Fruit fly (Drosophila melanogaster) whole organism, embryonic: Measurements from ENCODE around the gene lin-28.
A peak's percentile ranks its signal among the peaks of the same experiment; 100 is the strongest.

Source experiments
- Awh ChIP-seq: fragments of 200-800 bp; sonication (Bioruptor generic); IDR thresholded peaks from 2 replicates; pipeline ENCODE4, ENCODE4 v1.3.6; 2022; ENCODE audit warnings: missing biosample characterization, missing genetic modification characterization
- CG10565 ChIP-seq: fragments of 200-800 bp; sonication (Bioruptor generic); optimal IDR thresholded peaks from 3 replicates; lab custom pipeline; 2016; ENCODE audit warnings: missing biosample characterization, mild to moderate bottlenecking, missing genetic modification characterization
- CG12219 ChIP-seq: fragments of 200-800 bp; sonication (Bioruptor generic); optimal IDR thresholded peaks from 3 replicates; lab custom pipeline; 2018; ENCODE audit warnings: missing biosample characterization, mild to moderate bottlenecking, missing genetic modification characterization
- CG1603 ChIP-seq: fragments of 200-800 bp; sonication (Bioruptor generic); optimal IDR thresholded peaks from 2 replicates; lab custom pipeline; 2019; ENCODE audit warnings: missing biosample characterization, mild to moderate bottlenecking, missing genetic modification characterization, moderate library complexity
- CG17829 ChIP-seq: fragments of 200-800 bp; optimal IDR thresholded peaks from 2 replicates; lab custom pipeline; 2019; ENCODE audit warnings: missing biosample characterization, mild to moderate bottlenecking, missing genetic modification characterization, moderate library complexity
- CG32532 ChIP-seq: fragments of 200-800 bp; sonication (Bioruptor generic); IDR thresholded peaks from 2 replicates; pipeline ENCODE4 v1.3.6; 2022; ENCODE audit warnings: missing biosample characterization, missing genetic modification characterization
- CG4854 ChIP-seq: fragments of 200-800 bp; sonication (Bioruptor generic); optimal IDR thresholded peaks from 2 replicates; lab custom pipeline; 2016; ENCODE audit warnings: missing biosample characterization, missing genetic modification characterization, inconsistent platforms
- CG6765 ChIP-seq: fragments of 200-800 bp; sonication (Bioruptor generic); optimal IDR thresholded peaks from 3 replicates; lab custom pipeline; 2017; ENCODE audit warnings: missing biosample characterization, mild to moderate bottlenecking, missing genetic modification characterization
- CG6791 ChIP-seq: fragments of 200-800 bp; sonication (Bioruptor generic); IDR thresholded peaks from 3 replicates; pipeline ENCODE4 v1.3.6; 2022; ENCODE audit warnings: missing biosample characterization, missing genetic modification characterization; ENCODE audit not compliant: partially characterized antibody
- CG7963 ChIP-seq: fragments of 200-800 bp; sonication (Bioruptor generic); IDR thresholded peaks from 3 replicates; pipeline ENCODE4 v1.3.6; 2022; ENCODE audit warnings: missing biosample characterization, missing genetic modification characterization; ENCODE audit not compliant: partially characterized antibody
- CG8924 ChIP-seq: fragments of 200-800 bp; optimal IDR thresholded peaks from 3 replicates; lab custom pipeline; 2019; ENCODE audit warnings: missing biosample characterization, mild to moderate bottlenecking, missing genetic modification characterization, moderate library complexity
- CTCF ChIP-seq: fragments of 200-800 bp; sonication (Bioruptor generic); optimal IDR thresholded peaks from 2 replicates; lab custom pipeline; 2017; ENCODE audit warnings: missing biosample characterization, mild to moderate bottlenecking, missing genetic modification characterization, moderate library complexity
- CoRest ChIP-seq: fragments of 200-800 bp; sonication (Bioruptor generic); optimal IDR thresholded peaks from 3 replicates; lab custom pipeline; 2018; ENCODE audit warnings: missing biosample characterization, mild to moderate bottlenecking, missing genetic modification characterization, moderate library complexity
- Deaf1 ChIP-seq: fragments of 200-800 bp; optimal IDR thresholded peaks from 3 replicates; lab custom pipeline; 2019; ENCODE audit warnings: missing biosample characterization, mild to moderate bottlenecking, missing genetic modification characterization, moderate library complexity
- Dfd ChIP-seq, 2 experiments: fragments of >200 bp; optimal IDR thresholded peaks; 2 replicates each; lab custom pipeline; 2017; ENCODE audit warnings: missing biosample characterization in 2 of 2, missing genetic modification characterization in 2 of 2
- Dp ChIP-seq: fragments of 200-800 bp; sonication (Bioruptor generic); optimal IDR thresholded peaks from 2 replicates; lab custom pipeline; 2018; ENCODE audit warnings: missing biosample characterization, mild to moderate bottlenecking, missing genetic modification characterization, moderate library complexity
- E2f2 ChIP-seq: fragments of 200-800 bp; sonication (Bioruptor generic); IDR thresholded peaks from 2 replicates; pipeline ENCODE4 v1.3.6; 2022; ENCODE audit warnings: missing biosample characterization, missing genetic modification characterization
- H2.0 ChIP-seq: fragments of 200-800 bp; sonication (Bioruptor generic); IDR thresholded peaks from 2 replicates; pipeline ENCODE4 v1.3.6; 2022; ENCODE audit warnings: missing biosample characterization, missing genetic modification characterization
- Mes4 ChIP-seq: fragments of 200-800 bp; sonication (Bioruptor generic); optimal IDR thresholded peaks from 2 replicates; lab custom pipeline; 2016; ENCODE audit warnings: missing biosample characterization, missing genetic modification characterization
- NC2β ChIP-seq: fragments of 200-800 bp; sonication (Bioruptor generic); optimal IDR thresholded peaks from 2 replicates; lab custom pipeline; 2016; ENCODE audit warnings: missing biosample characterization, missing genetic modification characterization
- NK7.1 ChIP-seq: fragments of 200-800 bp; sonication (Bioruptor generic); optimal IDR thresholded peaks from 3 replicates; lab custom pipeline; 2016; ENCODE audit warnings: missing biosample characterization, missing genetic modification characterization
- Poxn ChIP-seq: fragments of 200-800 bp; sonication (Bioruptor generic); IDR thresholded peaks from 2 replicates; pipeline ENCODE4 v1.3.6; 2022; ENCODE audit warnings: missing biosample characterization, missing genetic modification characterization
- Ptx1 ChIP-seq: fragments of 200-800 bp; sonication (Bioruptor generic); IDR thresholded peaks from 2 replicates; pipeline ENCODE4 v1.3.6; 2022; ENCODE audit warnings: missing biosample characterization, missing genetic modification characterization
- Rx ChIP-seq: fragments of 200-800 bp; sonication (Bioruptor generic); IDR thresholded peaks from 2 replicates; pipeline ENCODE4 v1.3.6; 2022; ENCODE audit warnings: missing biosample characterization, missing genetic modification characterization
- Ssrp ChIP-seq: fragments of 200-800 bp; sonication (Bioruptor generic); optimal IDR thresholded peaks from 2 replicates; lab custom pipeline; 2018; ENCODE audit warnings: missing biosample characterization, mild to moderate bottlenecking, missing genetic modification characterization, moderate library complexity
- ac ChIP-seq: fragments of 200-800 bp; sonication (Bioruptor generic); optimal IDR thresholded peaks from 3 replicates; lab custom pipeline; 2017; ENCODE audit warnings: missing biosample characterization, mild to moderate bottlenecking, missing genetic modification characterization
- al ChIP-seq: fragments of 200-800 bp; sonication (Bioruptor generic); IDR thresholded peaks from 2 replicates; pipeline ENCODE4 v1.3.6; 2022; ENCODE audit warnings: missing biosample characterization, missing genetic modification characterization
- bowl ChIP-seq: fragments of 200-800 bp; sonication (Bioruptor generic); IDR thresholded peaks from 2 replicates; pipeline ENCODE4 v1.3.6; 2022; ENCODE audit warnings: missing biosample characterization, missing genetic modification characterization
- cad ChIP-seq: fragments of >200 bp; optimal IDR thresholded peaks from 2 replicates; lab custom pipeline; 2017; ENCODE audit warnings: missing biosample characterization, missing genetic modification characterization
- crc ChIP-seq: fragments of 200-800 bp; sonication (Bioruptor generic); optimal IDR thresholded peaks from 2 replicates; lab custom pipeline; 2016; ENCODE audit warnings: missing biosample characterization, missing genetic modification characterization
- disco-r ChIP-seq: fragments of 200-800 bp; sonication (Bioruptor generic); optimal IDR thresholded peaks from 2 replicates; lab custom pipeline; 2016; ENCODE audit warnings: missing biosample characterization, missing genetic modification characterization
- dysf ChIP-seq: fragments of 200-800 bp; sonication (Bioruptor generic); IDR thresholded peaks from 3 replicates; pipeline ENCODE4 v1.3.6; 2022; ENCODE audit warnings: missing biosample characterization, missing genetic modification characterization
- ems ChIP-seq: fragments of 200-800 bp; sonication (Bioruptor generic); optimal IDR thresholded peaks from 3 replicates; lab custom pipeline; 2016; ENCODE audit warnings: missing biosample characterization, missing genetic modification characterization
- eyg ChIP-seq: fragments of 200-800 bp; sonication (Bioruptor generic); optimal IDR thresholded peaks from 3 replicates; lab custom pipeline; 2016; ENCODE audit warnings: missing biosample characterization, missing genetic modification characterization
- gce ChIP-seq: fragments of 200-800 bp; sonication (Bioruptor generic); IDR thresholded peaks from 3 replicates; pipeline ENCODE4 v1.3.6; 2022; ENCODE audit warnings: missing biosample characterization, missing genetic modification characterization
- gem ChIP-seq: fragments of 200-800 bp; sonication (Bioruptor generic); optimal IDR thresholded peaks from 2 replicates; lab custom pipeline; 2019; ENCODE audit warnings: missing biosample characterization, mild to moderate bottlenecking, missing genetic modification characterization, moderate library complexity
- gt ChIP-seq: fragments of 200-800 bp; sonication (Bioruptor generic); IDR thresholded peaks from 2 replicates; pipeline ENCODE4 v1.3.6; 2022; ENCODE audit warnings: missing biosample characterization, missing genetic modification characterization
- ken ChIP-seq: fragments of 200-800 bp; sonication (Bioruptor generic); IDR thresholded peaks from 3 replicates; pipeline ENCODE4 v1.3.6; 2022; ENCODE audit warnings: missing biosample characterization, missing genetic modification characterization
- lilli ChIP-seq: fragments of 200-800 bp; sonication (Bioruptor generic); optimal IDR thresholded peaks from 3 replicates; lab custom pipeline; 2016; ENCODE audit warnings: missing biosample characterization, missing genetic modification characterization
- nau ChIP-seq: fragments of 200-800 bp; sonication (Bioruptor generic); optimal IDR thresholded peaks from 3 replicates; lab custom pipeline; 2017; ENCODE audit warnings: missing biosample characterization, mild to moderate bottlenecking, missing genetic modification characterization, missing genetic modification reagents
- nerfin-2 ChIP-seq: fragments of 200-800 bp; sonication (Bioruptor generic); IDR thresholded peaks from 2 replicates; pipeline ENCODE4 v1.3.6; 2022; ENCODE audit warnings: missing biosample characterization, missing genetic modification characterization; ENCODE audit not compliant: partially characterized antibody
- otp ChIP-seq: fragments of 200-800 bp; sonication (Bioruptor generic); IDR thresholded peaks from 3 replicates; pipeline ENCODE4, ENCODE4 v1.3.6; 2022; ENCODE audit warnings: missing biosample characterization, missing genetic modification characterization
- phol ChIP-seq: fragments of 200-800 bp; sonication (Bioruptor generic); optimal IDR thresholded peaks from 3 replicates; lab custom pipeline; 2018; ENCODE audit warnings: missing biosample characterization, mild to moderate bottlenecking, missing genetic modification characterization, moderate library complexity
- prd ChIP-seq, 3 experiments: fragments of >200 bp in 2 of 3; fragments of 200-800 bp in 1 of 3; sonication (Bioruptor generic) in 1 of 3; optimal IDR thresholded peaks in 2 of 3; IDR thresholded peaks in 1 of 3; 2 replicates in 2 of 3; 3 replicates in 1 of 3; pipeline versions ENCODE4 v1.3.6 to Lab custom; 2017 to 2022; ENCODE audit warnings: missing biosample characterization in 1 of 3, missing genetic modification characterization in 1 of 3
- tna ChIP-seq: fragments of 200-800 bp; sonication (Bioruptor generic); IDR thresholded peaks from 2 replicates; pipeline ENCODE4 v1.3.6; 2022; ENCODE audit warnings: missing biosample characterization, missing genetic modification characterization; ENCODE audit not compliant: partially characterized antibody
- toy ChIP-seq: fragments of 200-800 bp; sonication (Bioruptor generic); IDR thresholded peaks from 2 replicates; pipeline ENCODE4 v1.3.6; 2022; ENCODE audit warnings: missing biosample characterization, missing genetic modification characterization
- tup ChIP-seq: fragments of 200-800 bp; sonication (Bioruptor generic); optimal IDR thresholded peaks from 2 replicates; lab custom pipeline; 2016; ENCODE audit warnings: missing biosample characterization, mild to moderate bottlenecking, missing genetic modification characterization, moderate library complexity
- twi ChIP-seq: fragments of 200-800 bp; optimal IDR thresholded peaks from 2 replicates; lab custom pipeline; 2019; ENCODE audit warnings: missing biosample characterization, mild to moderate bottlenecking, missing genetic modification characterization, moderate library complexity
- unpg ChIP-seq: fragments of 200-800 bp; sonication (Bioruptor generic); optimal IDR thresholded peaks from 3 replicates; lab custom pipeline; 2018; ENCODE audit warnings: missing biosample characterization, mild to moderate bottlenecking, missing genetic modification characterization, moderate library complexity
- zen2 ChIP-seq: fragments of 200-800 bp; sonication (Bioruptor generic); IDR thresholded peaks from 3 replicates; pipeline ENCODE4 v1.3.6; 2022; ENCODE audit warnings: missing biosample characterization, missing genetic modification characterization; ENCODE audit not compliant: partially characterized antibody

Gene lin-28

DNA sequence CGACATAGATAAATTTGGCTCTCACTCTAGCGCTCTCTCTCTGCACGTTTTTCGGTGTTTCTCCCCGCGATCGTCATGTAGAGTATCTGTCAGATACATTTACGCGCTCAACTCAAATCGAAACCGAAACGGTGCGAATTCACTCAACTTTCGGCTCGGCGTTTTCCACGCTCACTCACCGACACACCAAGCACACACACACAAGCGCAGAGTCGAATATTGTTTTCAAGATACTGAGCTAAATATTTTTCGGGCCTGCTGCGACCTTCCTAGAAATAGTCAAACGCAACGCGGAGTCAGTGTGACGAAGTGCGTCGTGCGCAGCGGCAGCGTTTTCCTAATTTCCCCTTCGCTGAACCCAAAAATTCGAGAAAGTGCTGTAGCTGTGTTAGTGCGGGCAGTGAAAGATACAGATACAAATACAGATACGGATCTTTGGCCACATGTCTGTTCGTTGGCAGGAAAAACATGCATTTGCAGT is at the start of gene lin-28 (continued):
- TF ChIP-seq Deaf1 (tag; lab: Kevin White, UChicago) (peak; percentile 88), NC2β (peak; percentile 16)

DNA sequence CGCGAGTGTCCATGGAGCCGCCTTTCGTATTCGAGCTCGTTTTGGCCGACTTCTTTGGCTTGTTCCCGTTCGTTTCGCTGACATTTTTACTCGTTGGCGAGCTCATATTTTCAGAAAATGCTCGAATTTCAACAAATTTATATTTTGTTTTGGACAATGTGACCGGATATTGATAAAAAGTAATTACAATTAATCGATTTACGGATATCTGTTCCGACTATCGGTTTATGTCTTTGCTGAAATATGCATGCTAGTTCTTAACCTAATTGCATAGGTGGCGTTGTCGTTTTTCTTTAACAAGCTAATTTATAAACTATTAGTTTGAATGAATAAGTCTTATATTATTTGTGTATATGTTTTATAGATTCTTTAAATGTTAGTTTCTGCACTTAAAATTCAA is 46.4 kb upstream of the lin-28 start, which contains the start of gene Eaf6:
Gene Eaf6, minus strand, starts transcription at position 173 of the 400 bp plus-strand sequence.
- TF ChIP-seq Awh (no peak), CG10565 (GFP tag; lab: Kevin White, UChicago) (no peak), CoRest (peak; percentile 15), toy (GFP tag; lab: Robert Waterston, UW) (no peak), CG17829 (peak; percentile 1), otp (GFP tag; lab: Robert Waterston, UW) (no peak), cad (GFP tag; lab: Kevin White, UChicago) (no peak), tna (GFP tag; lab: Robert Waterston, UW) (no peak), Deaf1 (tag; lab: Kevin White, UChicago) (no peak), NK7.1 (no peak), nerfin-2 (GFP tag; lab: Robert Waterston, UW) (peak; percentile 21; the same call in 1 of the 2 replicates), disco-r (GFP tag; lab: Kevin White, UChicago) (no peak), CG6791 (GFP tag; lab: Robert Waterston, UW) (peak; percentile 45; the same call in 1 of the 3 replicates), gce (GFP tag; lab: Robert Waterston, UW) (no peak), zen2 (GFP tag; lab: Robert Waterston, UW) (no peak), Poxn (GFP tag; lab: Robert Waterston, UW) (no peak), CG32532 (no peak), Ssrp (tag; lab: Kevin White, UChicago) (no peak), lilli (GFP tag; lab: Kevin White, UChicago) (no peak), crc (GFP tag; lab: Kevin White, UChicago) (no peak), prd (optimal IDR thresholded peaks at IDR 0.05; lab: Kevin White, UChicago) (no peak), prd (GFP tag; IDR thresholded peaks at IDR 0.05; lab: Robert Waterston, UW) (no peak), Rx (GFP tag; lab: Robert Waterston, UW) (no peak), Ptx1 (GFP tag; lab: Robert Waterston, UW) (no peak), CG1603 (tag; lab: Kevin White, UChicago) (peak; percentile 33), Dfd (GFP tag; optimal IDR thresholded peaks at IDR 0.05; lab: Kevin White, UChicago) (no peak), nau (GFP tag; lab: Kevin White, UChicago) (no peak), Dp (GFP tag; lab: Kevin White, UChicago) (peak; percentile 33), ken (no peak), unpg (GFP tag; lab: Kevin White, UChicago) (peak; percentile 8), phol (tag; lab: Kevin White, UChicago) (peak; percentile 30), E2f2 (GFP tag; lab: Robert Waterston, UW) (no peak), bowl (GFP tag; lab: Robert Waterston, UW) (no peak), H2.0 (GFP tag; lab: Robert Waterston, UW) (no peak), al (GFP tag; lab: Robert Waterston, UW) (no peak), gt (GFP tag; lab: Robert Waterston, UW) (no peak), CG6765 (no peak), CG4854 (GFP tag; lab: Kevin White, UChicago) (no peak), CG7963 (GFP tag; lab: Robert Waterston, UW) (no peak), ac (GFP tag; lab: Kevin White, UChicago) (no peak), gem (tag; lab: Kevin White, UChicago) (no peak), dysf (no peak), twi (tag; lab: Kevin White, UChicago) (no peak), CG8924 (tag; lab: Kevin White, UChicago) (no peak), Mes4 (GFP tag; lab: Kevin White, UChicago) (no peak), CG12219 (no peak), tup (GFP tag; lab: Kevin White, UChicago) (no peak), ems (GFP tag; lab: Kevin White, UChicago) (no peak), CTCF (GFP tag; lab: Kevin White, UChicago) (peak; percentile 95), eyg (no peak)
